Fruit fly (Drosophila melanogaster): ENCODE results near the gene Sbat.

DNA sequence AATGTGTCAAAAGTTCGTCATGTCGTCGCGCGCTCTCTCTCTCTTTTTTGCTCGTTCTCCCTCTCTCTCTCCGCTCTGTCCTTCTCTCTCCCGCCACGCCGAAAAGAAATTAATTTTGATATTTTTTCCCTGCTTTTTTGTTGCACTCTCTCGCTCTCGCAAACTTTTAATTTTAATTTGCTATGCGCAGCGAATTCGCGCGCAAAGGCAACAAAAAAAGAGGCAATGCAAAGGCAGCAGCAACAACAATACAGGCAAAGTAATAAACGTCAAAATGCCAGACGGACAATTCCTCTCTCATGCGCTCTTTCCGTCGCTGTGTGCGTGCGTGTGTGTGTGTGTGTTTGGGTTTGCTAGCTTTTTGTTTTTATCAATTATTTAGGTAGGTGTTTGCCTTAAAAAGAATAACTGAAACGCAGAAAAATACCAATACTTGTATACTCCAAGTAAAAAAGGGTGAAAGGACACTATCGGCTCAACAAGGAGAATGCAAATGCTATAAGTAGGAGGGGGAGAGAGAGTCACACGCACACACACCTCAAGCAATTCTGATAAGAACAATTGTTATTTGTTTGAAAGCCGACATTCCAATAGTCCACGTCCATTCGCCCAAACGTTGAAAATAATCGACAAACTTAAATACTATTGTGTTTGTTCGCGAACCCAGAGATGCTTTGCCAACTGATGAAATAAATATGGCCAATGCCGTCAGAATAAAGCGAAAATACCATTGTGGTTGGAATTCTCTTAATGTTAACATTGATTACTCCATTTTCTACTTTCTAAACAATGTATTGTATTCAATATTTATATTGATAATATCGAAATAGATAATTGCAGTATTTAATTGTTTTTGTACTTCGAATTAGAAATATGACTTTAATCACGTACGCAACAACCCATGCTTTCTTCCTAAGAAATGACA, 8.7 kb downstream of the Sbat start:
- TF ChIP-seq pad (GFP tag; optimal IDR thresholded peaks at IDR 0.05) (no peak), Hr96 (GFP tag; optimal IDR thresholded peaks at IDR 0.05) (no peak), Crg-1 (GFP tag; optimal IDR thresholded peaks at IDR 0.05) (no peak)
